Fruit fly (Drosophila melanogaster): ENCODE results near the gene mtSSB.

Gene mtSSB

dm6 chr3R:16212859-16213708 is 8.0 kb upstream of the mtSSB start (continued):
- TF ChIP-seq caup (GFP tag; optimal IDR thresholded peaks at IDR 0.05; ENCODE audit: severe bottlenecking) (peak; percentile 46), YL-1 (GFP tag; optimal IDR thresholded peaks at IDR 0.05) (no peak), CG10209 (GFP tag; optimal IDR thresholded peaks at IDR 0.05) (peak; percentile 54), CG6791 (GFP tag; IDR thresholded peaks at IDR 0.05; ENCODE audit: partially characterized antibody) (no peak), CG7839 (tag; optimal IDR thresholded peaks at IDR 0.05) (peak; percentile 68), dmrt11E (tag; optimal IDR thresholded peaks at IDR 0.05) (no peak), CG6272 (GFP tag; IDR thresholded peaks at IDR 0.05) (no peak), Mad (GFP tag; optimal IDR thresholded peaks at IDR 0.05) (no peak), CG2678 (tag; optimal IDR thresholded peaks at IDR 0.05) (peak; percentile 85), aop (GFP tag; IDR thresholded peaks at IDR 0.05) (no peak), dm (GFP tag; optimal IDR thresholded peaks at IDR 0.05) (no peak), CG8290 (GFP tag; optimal IDR thresholded peaks at IDR 0.05) (no peak), CG8290 (tag; optimal IDR thresholded peaks at IDR 0.05) (peak in 1 of 2 experiments; percentile 12), CG3407 (GFP tag; optimal IDR thresholded peaks at IDR 0.05) (peak; percentile 51), CG34422 (GFP tag; IDR thresholded peaks at IDR 0.05) (peak; percentile 46; the same call in 1 of the 3 replicates), HLH54F (GFP tag; optimal IDR thresholded peaks at IDR 0.05) (no peak), CG32767 (GFP tag; IDR thresholded peaks at IDR 0.05) (no peak), sug (tag; optimal IDR thresholded peaks at IDR 0.05) (no peak), Ssrp (tag; optimal IDR thresholded peaks at IDR 0.05) (peak; percentile 14), CG15696 (tag; optimal IDR thresholded peaks at IDR 0.05) (peak; percentile 7), ranshi (GFP tag; IDR thresholded peaks at IDR 0.05) (no peak), CG10431 (GFP tag; optimal IDR thresholded peaks at IDR 0.05) (peak; percentile 26), CG8924 (tag; optimal IDR thresholded peaks at IDR 0.05) (peak; percentile 35), maf-S (GFP tag; optimal IDR thresholded peaks at IDR 0.05) (no peak), CG15514 (GFP tag; optimal IDR thresholded peaks at IDR 0.05) (peak; percentile 46), Usf (GFP tag; optimal IDR thresholded peaks at IDR 0.05) (no peak), Trl (optimal IDR thresholded peaks at IDR 0.05) (no peak), Trl (GFP tag; optimal IDR thresholded peaks at IDR 0.05) (no peak), CG15073 (GFP tag; optimal IDR thresholded peaks at IDR 0.05) (no peak), klu (GFP tag; IDR thresholded peaks at IDR 0.05) (no peak), mld (GFP tag; IDR thresholded peaks at IDR 0.05; ENCODE audit: partially characterized antibody) (no peak), slp2 (GFP tag; optimal IDR thresholded peaks at IDR 0.05) (no peak), Optix (GFP tag; IDR thresholded peaks at IDR 0.05) (no peak), Sox102F (GFP tag; optimal IDR thresholded peaks at IDR 0.05) (peak; percentile 36), ttk (GFP tag; IDR thresholded peaks at IDR 0.05) (no peak), slbo (GFP tag; IDR thresholded peaks at IDR 0.05) (0 out of 2 replicates have a peak, but pooled peaks have one; percentile 39), dati (GFP tag; IDR thresholded peaks at IDR 0.05) (no peak), CG7372 (GFP tag; IDR thresholded peaks at IDR 0.05) (no peak), Lim3 (GFP tag; IDR thresholded peaks at IDR 0.05) (no peak), Fer3 (tag; optimal IDR thresholded peaks at IDR 0.05) (peak; percentile 32), CG4730 (GFP tag; IDR thresholded peaks at IDR 0.05) (no peak), unpg (GFP tag; optimal IDR thresholded peaks at IDR 0.05) (peak; percentile 32), CG17186 (GFP tag; optimal IDR thresholded peaks at IDR 0.05) (no peak), Hr39 (optimal IDR thresholded peaks at IDR 0.05) (peak; percentile 23), Vsx1 (GFP tag; optimal IDR thresholded peaks at IDR 0.05) (no peak), CTCF (GFP tag; optimal IDR thresholded peaks at IDR 0.05) (no peak), fd96Cb (tag; optimal IDR thresholded peaks at IDR 0.05) (peak; percentile 47), z (GFP tag; IDR thresholded peaks at IDR 0.05) (no peak), ab (GFP tag; optimal IDR thresholded peaks at IDR 0.05) (no peak), Asciz (GFP tag; optimal IDR thresholded peaks at IDR 0.05) (peak; percentile 24), Scr (GFP tag; IDR thresholded peaks at IDR 0.05; ENCODE audit: partially characterized antibody) (no peak)

All from whole organism, embryonic.